Worm (Caenorhabditis elegans) whole organism, late embryonic: ENCODE results near the gene cest-33.

Experiments
- C08G9.2 ChIP-seq: sonication (generic microtip); optimal IDR thresholded peaks from 2 replicates; lab custom pipeline; 2016; ENCODE audit warnings: mild to moderate bottlenecking, missing genetic modification characterization, moderate library complexity, missing compliant biosample characterization
- F13H6.1 ChIP-seq: sonication (generic microtip); optimal IDR thresholded peaks from 2 replicates; lab custom pipeline; 2016; ENCODE audit warnings: missing genetic modification characterization, missing compliant biosample characterization
- T23F11.4 ChIP-seq: fragments of 200-800 bp; sonication (Bioruptor generic); optimal IDR thresholded peaks from 2 replicates; lab custom pipeline; 2018; ENCODE audit warnings: mild to moderate bottlenecking, missing genetic modification characterization, missing compliant biosample characterization
- Y22D7AL.16 ChIP-seq: sonication (generic microtip); optimal IDR thresholded peaks from 2 replicates; lab custom pipeline; 2016; ENCODE audit warnings: missing genetic modification characterization, missing compliant biosample characterization
- ceh-9 ChIP-seq: sonication (generic microtip); optimal IDR thresholded peaks from 2 replicates; lab custom pipeline; 2016; ENCODE audit warnings: mild to moderate bottlenecking, missing genetic modification characterization, inconsistent platforms, missing compliant biosample characterization
- che-1 ChIP-seq: sonication (generic microtip); optimal IDR thresholded peaks from 2 replicates; lab custom pipeline; 2016; ENCODE audit warnings: mild to moderate bottlenecking, missing genetic modification characterization, missing compliant biosample characterization
- ets-4 ChIP-seq: sonication (generic microtip); optimal IDR thresholded peaks from 2 replicates; lab custom pipeline; 2016; ENCODE audit warnings: missing genetic modification characterization, missing compliant biosample characterization
- fkh-10 ChIP-seq: fragments of 150-350 bp; optimal IDR thresholded peaks from 2 replicates; lab custom pipeline; 2014; ENCODE audit warnings: missing biosample characterization, missing genetic modification reagents, missing genetic modification characterization
- madf-2 ChIP-seq: sonication (generic microtip); optimal IDR thresholded peaks from 2 replicates; lab custom pipeline; 2017; ENCODE audit warnings: missing genetic modification characterization, missing compliant biosample characterization
- nfya-1 ChIP-seq: sonication (generic microtip); optimal IDR thresholded peaks from 2 replicates; lab custom pipeline; 2017; ENCODE audit warnings: missing genetic modification characterization, mild to moderate bottlenecking, missing compliant biosample characterization, antibody characterized with exemption, moderate library complexity
- sox-2 ChIP-seq: fragments of 200-800 bp; sonication (Bioruptor generic); IDR thresholded peaks from 2 replicates; pipeline ENCODE4 v1.3.6; 2022; ENCODE audit warnings: missing genetic modification reagents, missing genetic modification characterization, missing compliant biosample characterization
- tbx-2 ChIP-seq: sonication (generic microtip); optimal IDR thresholded peaks from 2 replicates; lab custom pipeline; 2016; ENCODE audit warnings: missing genetic modification characterization, missing compliant biosample characterization
- unc-42 ChIP-seq: sonication (generic microtip); optimal IDR thresholded peaks from 2 replicates; lab custom pipeline; 2016; ENCODE audit warnings: missing genotype, missing genetic modification characterization, missing compliant biosample characterization
- unc-86 ChIP-seq: sonication (generic microtip); optimal IDR thresholded peaks from 2 replicates; lab custom pipeline; 2016; ENCODE audit warnings: missing genetic modification characterization, missing compliant biosample characterization

DNA sequence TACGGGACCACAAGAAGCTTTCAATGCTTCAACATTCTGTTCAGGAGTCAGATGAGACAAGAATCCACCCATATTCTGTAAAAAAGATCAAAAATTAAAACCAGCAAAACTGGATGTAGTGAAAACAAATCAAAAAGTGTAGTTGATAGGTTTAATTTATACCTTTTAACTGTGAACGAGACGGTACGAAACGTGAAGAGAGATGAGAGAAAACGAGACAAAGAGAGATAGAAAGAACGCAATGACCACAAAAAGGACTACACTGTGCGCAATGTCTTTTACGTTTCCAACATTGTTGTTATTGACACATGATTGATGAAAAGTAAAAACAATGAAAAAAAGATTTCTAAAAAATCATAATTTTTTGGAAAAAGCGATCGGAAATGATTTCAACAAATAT, at the start of gene cest-33:
- TF ChIP-seq ceh-9 (tag; lab: Kevin White, UChicago) (no peak), T23F11.4 (GFP tag; lab: Kevin White, UChicago) (no peak), fkh-10 (GFP tag; lab: Kevin White, UChicago) (no peak), sox-2 (GFP tag; lab: Robert Waterston, UW) (no peak), ets-4 (tag; lab: Kevin White, UChicago) (no peak), nfya-1 (tag; lab: Kevin White, UChicago) (no peak), C08G9.2 (no peak), F13H6.1 (tag; lab: Kevin White, UChicago) (no peak), madf-2 (tag; lab: Kevin White, UChicago) (no peak), unc-86 (tag; lab: Kevin White, UChicago) (no peak), Y22D7AL.16 (tag; lab: Kevin White, UChicago) (no peak), unc-42 (tag; lab: Kevin White, UChicago) (no peak), che-1 (no peak), tbx-2 (tag; lab: Kevin White, UChicago) (no peak)
